Fruit fly (Drosophila melanogaster) whole organism, wandering third instar larva: ENCODE measurements around the gene CG33642.

Source experiments
- Abd-B ChIP-seq: fragments of >200 bp; optimal IDR thresholded peaks from 2 replicates; lab custom pipeline; 2017; ENCODE audit warnings: missing biosample characterization, missing genetic modification characterization
- CrebA ChIP-seq: fragments of 200-800 bp; sonication (Bioruptor generic); optimal IDR thresholded peaks from 2 replicates; lab custom pipeline; 2016; ENCODE audit warnings: missing biosample characterization, mild to moderate bottlenecking, missing genetic modification characterization, borderline replicate concordance
- usp ChIP-seq: fragments of >200 bp; optimal IDR thresholded peaks from 2 replicates; lab custom pipeline; 2017; ENCODE audit warnings: missing biosample characterization, missing genetic modification characterization

DNA sequence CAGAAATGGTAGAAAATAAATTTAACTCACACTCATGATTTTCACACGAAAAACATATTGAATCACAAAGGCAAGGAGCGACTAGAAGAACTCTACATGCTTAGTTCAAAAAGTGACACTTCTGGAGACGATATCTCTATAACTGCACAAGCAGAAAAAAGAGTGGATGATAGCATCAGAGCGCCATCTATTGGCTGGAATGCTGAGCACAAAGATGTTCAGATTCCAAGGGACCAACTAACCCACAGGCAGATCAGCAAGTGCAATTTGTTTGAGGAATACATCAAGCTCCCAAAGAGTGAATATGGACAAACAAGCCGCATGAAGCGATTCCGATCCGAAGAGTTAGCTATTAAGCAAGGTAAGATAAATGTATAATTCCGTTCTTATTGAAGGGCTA lies 10.9 kb downstream of the CG33642 start, which contains the start of gene CG16852:
- no peak for TF ChIP-seq usp (GFP tag; lab: Kevin White, UChicago)
- TF ChIP-seq Abd-B (GFP tag; lab: Kevin White, UChicago): no peak
- no peak for TF ChIP-seq CrebA (GFP tag; lab: Kevin White, UChicago)
